Fruit fly (Drosophila melanogaster): ENCODE data around the gene Paip2.
A peak's percentile ranks its signal among the peaks of the same experiment; 100 is the strongest.

Gene Paip2

dm6 chr3R:12985828-12986530 lies 5.4 kb downstream of the Paip2 start, which contains the start of gene CG31342 (continued):
- no peak for TF ChIP-seq vfl (GFP tag; optimal IDR thresholded peaks at IDR 0.05)
- peak; percentile 41; the same call in 1 of the 2 replicates for TF ChIP-seq slbo (GFP tag; IDR thresholded peaks at IDR 0.05)
- TF ChIP-seq gsb (GFP tag; IDR thresholded peaks at IDR 0.05) = no peak
- no peak for TF ChIP-seq CG14965 (GFP tag; optimal IDR thresholded peaks at IDR 0.05; ENCODE audit: borderline replicate concordance)
- no peak for TF ChIP-seq CG8359 (GFP tag; optimal IDR thresholded peaks at IDR 0.05; ENCODE audit: borderline replicate concordance)
- no peak for TF ChIP-seq Eip74EF (GFP tag; optimal IDR thresholded peaks at IDR 0.05)
- TF ChIP-seq CG10565 (GFP tag; optimal IDR thresholded peaks at IDR 0.05) = no peak
- no peak for TF ChIP-seq Lhr (GFP tag; optimal IDR thresholded peaks at IDR 0.05)
- TF ChIP-seq gcm2 (GFP tag; optimal IDR thresholded peaks at IDR 0.05) = no peak
- TF ChIP-seq klu (GFP tag; IDR thresholded peaks at IDR 0.05) = no peak
- TF ChIP-seq ham (GFP tag; IDR thresholded peaks at IDR 0.05) = no peak
- peak; percentile 98 for TF ChIP-seq wek (GFP tag; optimal IDR thresholded peaks at IDR 0.05)
- TF ChIP-seq ap (GFP tag; IDR thresholded peaks at IDR 0.05) = no peak
- TF ChIP-seq pfk (GFP tag; optimal IDR thresholded peaks at IDR 0.05) = no peak
- peak; percentile 58 for TF ChIP-seq CG16813 (GFP tag; IDR thresholded peaks at IDR 0.05; ENCODE audit: partially characterized antibody)
- TF ChIP-seq Lim3 (GFP tag; IDR thresholded peaks at IDR 0.05) = no peak
- peak; percentile 5 for TF ChIP-seq HmgD (GFP tag; optimal IDR thresholded peaks at IDR 0.05)
- TF ChIP-seq Adf1 (GFP tag; IDR thresholded peaks at IDR 0.05) = no peak
- peak; percentile 98 for TF ChIP-seq nerfin-1 (tag; optimal IDR thresholded peaks at IDR 0.05)
- TF ChIP-seq CG17359 (tag; optimal IDR thresholded peaks at IDR 0.05) = peak; percentile 55
- TF ChIP-seq fu2 (GFP tag; optimal IDR thresholded peaks at IDR 0.05) = no peak
- TF ChIP-seq run (tag; optimal IDR thresholded peaks at IDR 0.05) = no peak
- no peak for TF ChIP-seq ab (GFP tag; optimal IDR thresholded peaks at IDR 0.05)
- no peak for TF ChIP-seq Hand (GFP tag; optimal IDR thresholded peaks at IDR 0.05)
- TF ChIP-seq ERR (GFP tag; optimal IDR thresholded peaks at IDR 0.05) = no peak
- no peak for TF ChIP-seq crp (GFP tag; optimal IDR thresholded peaks at IDR 0.05)
- peak; percentile 45 for TF ChIP-seq CG15696 (tag; optimal IDR thresholded peaks at IDR 0.05)
- TF ChIP-seq CG33213 (GFP tag; optimal IDR thresholded peaks at IDR 0.05) = no peak
- TF ChIP-seq Chrac-16 (GFP tag; optimal IDR thresholded peaks at IDR 0.05) = no peak
- no peak for TF ChIP-seq dmrt99B (tag; optimal IDR thresholded peaks at IDR 0.05)
- peak; percentile 28 for TF ChIP-seq Xbp1 (GFP tag; optimal IDR thresholded peaks at IDR 0.05)
- peak; percentile 36; the same call in 1 of the 2 replicates for TF ChIP-seq nerfin-2 (GFP tag; IDR thresholded peaks at IDR 0.05; ENCODE audit: partially characterized antibody)
- no peak for TF ChIP-seq CG31388 (GFP tag; optimal IDR thresholded peaks at IDR 0.05)
- peak; percentile 1 for TF ChIP-seq zfh2 (GFP tag; optimal IDR thresholded peaks at IDR 0.05)
- TF ChIP-seq Dek (tag; optimal IDR thresholded peaks at IDR 0.05) = peak; percentile 7
- no peak for TF ChIP-seq pan (optimal IDR thresholded peaks at IDR 0.05)
- peak in 1 of 2 experiments; percentile 20 for TF ChIP-seq pan (GFP tag; optimal IDR thresholded peaks at IDR 0.05 in 1 of 2, IDR thresholded peaks at IDR 0.05 in 1 of 2)
- TF ChIP-seq hbn (GFP tag; IDR thresholded peaks at IDR 0.05; ENCODE audit: partially characterized antibody) = peak; percentile 60
- no peak for TF ChIP-seq Max (GFP tag; optimal IDR thresholded peaks at IDR 0.05)
- peak; percentile 94 for TF ChIP-seq sens (GFP tag)
- TF ChIP-seq toy (GFP tag; IDR thresholded peaks at IDR 0.05) = no peak
- TF ChIP-seq en (GFP tag; optimal IDR thresholded peaks at IDR 0.05) = no peak
- no peak for TF ChIP-seq slp2 (GFP tag; optimal IDR thresholded peaks at IDR 0.05)
- no peak for TF ChIP-seq croc (GFP tag; conservative IDR thresholded peaks at IDR 0.05)
- TF ChIP-seq exex (tag; optimal IDR thresholded peaks at IDR 0.05) = no peak
- peak; percentile 98 for TF ChIP-seq CG17802 (tag; optimal IDR thresholded peaks at IDR 0.05)
- no peak for TF ChIP-seq CG8290 (GFP tag; optimal IDR thresholded peaks at IDR 0.05)
- TF ChIP-seq CG8290 (tag; optimal IDR thresholded peaks at IDR 0.05) = no peak
- TF ChIP-seq Taf1 (GFP tag; IDR thresholded peaks at IDR 0.05) = 0 out of 2 replicates have a peak, but pooled peaks have one; percentile 12
- TF ChIP-seq CG10274 (GFP tag; optimal IDR thresholded peaks at IDR 0.05) = no peak
